Worm (Caenorhabditis elegans): Measurements from ENCODE around the gene K08D9.2.

DNA sequence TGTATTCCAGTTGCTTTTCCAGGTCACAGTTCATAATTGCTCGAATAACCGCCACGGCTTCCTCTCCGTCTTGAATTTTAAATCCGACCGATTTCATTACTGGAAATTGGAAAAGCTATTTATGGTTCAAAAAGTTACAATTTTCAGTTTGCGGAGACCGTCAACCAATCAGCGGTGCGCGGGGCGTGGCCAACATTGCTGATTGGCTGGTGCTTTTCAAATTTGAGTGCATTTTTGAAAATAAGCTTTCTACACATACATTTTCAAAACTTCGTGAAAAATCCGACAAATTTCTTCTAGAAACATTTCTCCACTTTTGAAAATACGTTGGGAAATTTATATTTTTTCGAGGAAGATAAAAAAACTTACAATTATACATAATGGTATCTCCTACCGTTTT lies 31.7 kb upstream of the K08D9.2 start:
- TF ChIP-seq him-1 (tag; optimal IDR thresholded peaks at IDR 0.05), result no peak
- no peak for TF ChIP-seq dao-5 (tag; optimal IDR thresholded peaks at IDR 0.05)

All from whole organism, L4/young adult.